Fruit fly (Drosophila melanogaster) whole organism, embryonic: ENCODE results near the gene CG6700.

ENCODE experiments used
- Bgb ChIP-seq: fragments of 200-800 bp; sonication (Bioruptor generic); IDR thresholded peaks from 2 replicates; pipeline ENCODE4 v1.3.6; 2022; ENCODE audit warnings: missing biosample characterization, missing genetic modification characterization; ENCODE audit not compliant: partially characterized antibody
- CG10147 ChIP-seq: fragments of 200-800 bp; sonication (Bioruptor generic); optimal IDR thresholded peaks from 2 replicates; lab custom pipeline; 2019; ENCODE audit warnings: missing biosample characterization, mild to moderate bottlenecking, missing genetic modification characterization, moderate library complexity
- CG10959 ChIP-seq: fragments of 200-800 bp; sonication (Bioruptor generic); IDR thresholded peaks from 2 replicates; pipeline ENCODE4 v1.3.6; 2022; ENCODE audit warnings: missing biosample characterization, missing genetic modification characterization
- CG10979 ChIP-seq: fragments of 200-800 bp; sonication (Bioruptor generic); optimal IDR thresholded peaks from 2 replicates; lab custom pipeline; 2018; ENCODE audit warnings: missing biosample characterization, mild to moderate bottlenecking, missing genetic modification characterization, moderate library complexity
- CG11085 ChIP-seq: fragments of 200-800 bp; sonication (Bioruptor generic); IDR thresholded peaks from 2 replicates; pipeline ENCODE4 v1.3.6; 2022; ENCODE audit warnings: missing biosample characterization, missing genetic modification characterization
- CG11456 ChIP-seq: fragments of 200-800 bp; sonication (Bioruptor generic); IDR thresholded peaks from 3 replicates; pipeline ENCODE4 v1.3.6; 2022; ENCODE audit warnings: missing biosample characterization, missing genetic modification characterization
- CG11504 ChIP-seq: fragments of 200-800 bp; sonication (Bioruptor generic); optimal IDR thresholded peaks from 3 replicates; lab custom pipeline; 2019; ENCODE audit warnings: missing biosample characterization, mild to moderate bottlenecking, missing genetic modification characterization, moderate library complexity
- CG11695 ChIP-seq: fragments of 200-800 bp; sonication (Bioruptor generic); IDR thresholded peaks from 3 replicates; pipeline ENCODE4 v1.3.6; 2022; ENCODE audit warnings: missing biosample characterization, missing genetic modification characterization
- CG11723 ChIP-seq: fragments of 200-800 bp; sonication (Bioruptor generic); optimal IDR thresholded peaks from 2 replicates; lab custom pipeline; 2017; ENCODE audit warnings: missing biosample characterization, mild to moderate bottlenecking, missing genetic modification characterization
- CG12299 ChIP-seq: fragments of 200-800 bp; sonication (Bioruptor generic); optimal IDR thresholded peaks from 2 replicates; lab custom pipeline; 2018; ENCODE audit warnings: missing biosample characterization, mild to moderate bottlenecking, missing genetic modification characterization
- CG13424 ChIP-seq: fragments of 200-800 bp; sonication (Bioruptor generic); optimal IDR thresholded peaks from 2 replicates; lab custom pipeline; 2019; ENCODE audit warnings: missing biosample characterization, mild to moderate bottlenecking, missing genetic modification characterization, moderate library complexity
- CG15479 ChIP-seq: fragments of 200-800 bp; sonication (Bioruptor generic); optimal IDR thresholded peaks from 3 replicates; lab custom pipeline; 2019; ENCODE audit warnings: missing biosample characterization, mild to moderate bottlenecking, missing genetic modification characterization, moderate library complexity
- CG15514 ChIP-seq: fragments of 200-800 bp; sonication (Bioruptor generic); optimal IDR thresholded peaks from 3 replicates; lab custom pipeline; 2017; ENCODE audit warnings: missing biosample characterization, missing genetic modification characterization, mild to moderate bottlenecking, moderate library complexity, missing genetic modification reagents
- CG1647 ChIP-seq: fragments of 200-800 bp; sonication (Bioruptor generic); optimal IDR thresholded peaks from 3 replicates; lab custom pipeline; 2016; ENCODE audit warnings: missing biosample characterization, missing genetic modification characterization
- CG17802 ChIP-seq: fragments of 200-800 bp; sonication (Bioruptor generic); optimal IDR thresholded peaks from 2 replicates; lab custom pipeline; 2018; ENCODE audit warnings: missing biosample characterization, mild to moderate bottlenecking, missing genetic modification characterization, moderate library complexity
- CG17912 ChIP-seq: fragments of 200-800 bp; sonication (Bioruptor generic); optimal IDR thresholded peaks from 2 replicates; lab custom pipeline; 2018; ENCODE audit warnings: missing biosample characterization, mild to moderate bottlenecking, missing genetic modification characterization
- CG1832 ChIP-seq: fragments of 200-800 bp; sonication (Bioruptor generic); optimal IDR thresholded peaks from 2 replicates; lab custom pipeline; 2017; ENCODE audit warnings: missing biosample characterization, mild to moderate bottlenecking, missing genetic modification characterization, inconsistent platforms
- CG2875 ChIP-seq: fragments of 200-800 bp; sonication (Bioruptor generic); optimal IDR thresholded peaks from 2 replicates; lab custom pipeline; 2017; ENCODE audit warnings: missing biosample characterization, mild to moderate bottlenecking, missing genetic modification characterization, missing genetic modification reagents
- CG31441 ChIP-seq: fragments of 200-800 bp; sonication (Bioruptor generic); IDR thresholded peaks from 2 replicates; pipeline ENCODE4 v1.3.6; 2022; ENCODE audit warnings: missing biosample characterization, missing genetic modification characterization
- CG32772 ChIP-seq: fragments of 200-800 bp; sonication (Bioruptor generic); IDR thresholded peaks from 2 replicates; pipeline ENCODE4 v1.3.6; 2022; ENCODE audit warnings: missing biosample characterization, missing genetic modification characterization
- CG3847 ChIP-seq: fragments of 200-800 bp; sonication (Bioruptor generic); IDR thresholded peaks from 2 replicates; pipeline ENCODE4 v1.3.6; 2022; ENCODE audit warnings: missing biosample characterization, missing genetic modification characterization
- CG3995 ChIP-seq: fragments of 200-800 bp; sonication (Bioruptor generic); optimal IDR thresholded peaks from 3 replicates; lab custom pipeline; 2016; ENCODE audit warnings: missing biosample characterization, missing genetic modification characterization
- CG4404 ChIP-seq: fragments of 200-800 bp; sonication (Bioruptor generic); IDR thresholded peaks from 2 replicates; pipeline ENCODE4 v1.3.6; 2022; ENCODE audit warnings: missing biosample characterization, missing genetic modification characterization
- CG6175 ChIP-seq: fragments of 200-800 bp; sonication (Bioruptor generic); IDR thresholded peaks from 3 replicates; pipeline ENCODE4 v1.3.6; 2022; ENCODE audit warnings: missing biosample characterization, missing genetic modification characterization
- CG7745 ChIP-seq: fragments of 200-800 bp; sonication (Bioruptor generic); optimal IDR thresholded peaks from 2 replicates; lab custom pipeline; 2018; ENCODE audit warnings: missing biosample characterization, mild to moderate bottlenecking, missing genetic modification characterization, moderate library complexity
- CG8290 ChIP-seq, 3 experiments: fragments of 200-800 bp; sonication (Bioruptor generic); optimal IDR thresholded peaks; 2 replicates each; lab custom pipeline; 2016 to 2019; ENCODE audit warnings: missing biosample characterization in 3 of 3, missing genetic modification characterization in 3 of 3, mild to moderate bottlenecking in 2 of 3, moderate library complexity in 1 of 3
- CG8924 ChIP-seq: fragments of 200-800 bp; optimal IDR thresholded peaks from 3 replicates; lab custom pipeline; 2019; ENCODE audit warnings: missing biosample characterization, mild to moderate bottlenecking, missing genetic modification characterization, moderate library complexity
- CG9437 ChIP-seq: fragments of 200-800 bp; sonication (Bioruptor generic); optimal IDR thresholded peaks from 2 replicates; lab custom pipeline; 2018; ENCODE audit warnings: missing biosample characterization, mild to moderate bottlenecking, missing genetic modification characterization
- CTCF ChIP-seq: fragments of 200-800 bp; sonication (Bioruptor generic); optimal IDR thresholded peaks from 2 replicates; lab custom pipeline; 2017; ENCODE audit warnings: missing biosample characterization, mild to moderate bottlenecking, missing genetic modification characterization, moderate library complexity
- CoRest ChIP-seq: fragments of 200-800 bp; sonication (Bioruptor generic); optimal IDR thresholded peaks from 3 replicates; lab custom pipeline; 2018; ENCODE audit warnings: missing biosample characterization, mild to moderate bottlenecking, missing genetic modification characterization, moderate library complexity
- MBD-R2 ChIP-seq: fragments of 200-800 bp; sonication (Bioruptor generic); IDR thresholded peaks from 2 replicates; pipeline ENCODE4 v1.3.6; 2022; ENCODE audit warnings: missing biosample characterization, missing genetic modification characterization
- Mes4 ChIP-seq: fragments of 200-800 bp; sonication (Bioruptor generic); optimal IDR thresholded peaks from 2 replicates; lab custom pipeline; 2016; ENCODE audit warnings: missing biosample characterization, missing genetic modification characterization
- Myb ChIP-seq: fragments of 200-800 bp; sonication (Bioruptor generic); optimal IDR thresholded peaks from 2 replicates; lab custom pipeline; 2016; ENCODE audit warnings: missing biosample characterization, missing genetic modification characterization
- Rx ChIP-seq: fragments of 200-800 bp; sonication (Bioruptor generic); IDR thresholded peaks from 2 replicates; pipeline ENCODE4 v1.3.6; 2022; ENCODE audit warnings: missing biosample characterization, missing genetic modification characterization
- Stat92E ChIP-seq, 3 experiments: fragments of >200 bp in 2 of 3; fragments of 200-800 bp in 1 of 3; sonication (Bioruptor generic) in 1 of 3; optimal IDR thresholded peaks; 2 replicates each; lab custom pipeline; 2017 to 2019; ENCODE audit warnings: missing biosample characterization in 3 of 3, missing genetic modification characterization in 3 of 3, mild to moderate bottlenecking in 1 of 3, moderate library complexity in 1 of 3
- bbx ChIP-seq: fragments of 200-800 bp; sonication (Bioruptor generic); IDR thresholded peaks from 2 replicates; pipeline ENCODE4 v1.3.6; 2022; ENCODE audit warnings: missing biosample characterization, missing genetic modification characterization; ENCODE audit not compliant: partially characterized antibody
- dpn ChIP-seq, 2 experiments: fragments of 200-800 bp; sonication (Bioruptor generic); optimal IDR thresholded peaks; 3 replicates each; lab custom pipeline; 2016; ENCODE audit warnings: missing biosample characterization in 2 of 2, missing genetic modification characterization in 2 of 2
- eve ChIP-seq, 2 experiments: fragments of >200 bp; optimal IDR thresholded peaks; 2 replicates each; lab custom pipeline; 2017; ENCODE audit warnings: missing biosample characterization in 2 of 2, missing genetic modification characterization in 2 of 2
- ken ChIP-seq: fragments of 200-800 bp; sonication (Bioruptor generic); IDR thresholded peaks from 3 replicates; pipeline ENCODE4 v1.3.6; 2022; ENCODE audit warnings: missing biosample characterization, missing genetic modification characterization
- maf-S ChIP-seq: fragments of 200-800 bp; sonication (Bioruptor generic); optimal IDR thresholded peaks from 2 replicates; lab custom pipeline; 2016; ENCODE audit warnings: missing biosample characterization, missing genetic modification characterization
- nmo ChIP-seq: fragments of 200-800 bp; sonication (Bioruptor generic); optimal IDR thresholded peaks from 2 replicates; lab custom pipeline; 2018; ENCODE audit warnings: missing biosample characterization, mild to moderate bottlenecking, missing genetic modification characterization, moderate library complexity
- onecut ChIP-seq: fragments of 200-800 bp; sonication (Bioruptor generic); IDR thresholded peaks from 2 replicates; pipeline ENCODE4 v1.3.6; 2022; ENCODE audit warnings: missing biosample characterization, missing genetic modification characterization
- otp ChIP-seq: fragments of 200-800 bp; sonication (Bioruptor generic); IDR thresholded peaks from 3 replicates; pipeline ENCODE4, ENCODE4 v1.3.6; 2022; ENCODE audit warnings: missing biosample characterization, missing genetic modification characterization
- peb ChIP-seq: fragments of 200-800 bp; sonication (Bioruptor generic); IDR thresholded peaks from 2 replicates; pipeline ENCODE4 v1.3.6; 2022; ENCODE audit warnings: missing biosample characterization, missing genetic modification characterization
- row ChIP-seq: fragments of 200-800 bp; sonication (Bioruptor generic); IDR thresholded peaks from 3 replicates; pipeline ENCODE4 v1.3.6; 2022; ENCODE audit warnings: missing biosample characterization, missing genetic modification characterization
- salm ChIP-seq: fragments of 200-800 bp; sonication (Bioruptor generic); optimal IDR thresholded peaks from 2 replicates; lab custom pipeline; 2018; ENCODE audit warnings: missing biosample characterization, mild to moderate bottlenecking, missing genetic modification characterization
- scrt ChIP-seq: fragments of 200-800 bp; sonication (Bioruptor generic); optimal IDR thresholded peaks from 2 replicates; lab custom pipeline; 2018; ENCODE audit warnings: missing biosample characterization, mild to moderate bottlenecking, missing genetic modification characterization, moderate library complexity
- stwl ChIP-seq: fragments of 200-800 bp; sonication (Bioruptor generic); optimal IDR thresholded peaks from 3 replicates; lab custom pipeline; 2018; ENCODE audit warnings: missing biosample characterization, mild to moderate bottlenecking, missing genetic modification characterization, moderate library complexity
- zen ChIP-seq: fragments of 200-800 bp; sonication (Bioruptor generic); optimal IDR thresholded peaks from 3 replicates; lab custom pipeline; 2018; ENCODE audit warnings: missing biosample characterization, mild to moderate bottlenecking, missing genetic modification characterization, moderate library complexity

CG6700 gene

DNA sequence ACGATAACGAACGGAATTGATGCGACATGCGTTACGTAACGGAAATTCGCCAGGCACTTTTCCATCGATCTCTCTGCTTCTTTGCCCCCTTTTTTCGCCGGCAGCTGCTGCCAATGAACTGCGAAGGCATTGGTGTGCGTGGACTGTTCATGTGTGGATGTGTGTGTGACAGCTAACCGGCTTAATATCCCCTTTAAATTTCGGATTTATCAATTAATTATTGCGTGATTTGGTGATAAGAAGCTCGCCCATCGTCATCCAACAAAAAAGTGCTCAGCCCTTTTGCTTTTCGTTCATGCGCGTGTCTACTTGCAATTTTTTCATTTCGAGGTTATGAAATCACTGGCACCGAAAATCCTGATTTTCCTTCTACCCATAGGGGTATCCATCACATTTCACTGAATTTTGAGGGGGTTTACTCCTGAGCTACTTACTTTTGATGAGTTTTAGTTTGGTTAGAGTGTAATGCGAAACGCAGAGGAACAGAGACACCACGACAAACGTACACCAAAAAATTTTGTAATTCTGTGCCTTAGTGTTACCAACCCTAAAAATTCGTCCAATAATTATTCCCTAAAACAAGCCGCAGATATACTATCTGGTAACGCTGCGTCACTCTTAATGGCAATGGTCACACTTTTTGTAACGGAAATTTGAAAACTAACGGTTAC is 8.1 kb upstream of the CG6700 start, which contains the start of gene porin (continued):
- TF ChIP-seq CG1647 (no peak), CG17802 (tag; lab: Kevin White, UChicago) (no peak), CG11695 (GFP tag; lab: Robert Waterston, UW) (0 out of 3 replicates have a peak, but pooled peaks have one; percentile 9), CG31441 (peak; percentile 33; the same call in 1 of the 2 replicates), CoRest (tag; lab: Kevin White, UChicago) (peak; percentile 66), maf-S (no peak), CG12299 (peak; percentile 10), CG32772 (GFP tag; lab: Robert Waterston, UW) (no peak), Rx (no peak), Mes4 (GFP tag; lab: Kevin White, UChicago) (no peak), CG10959 (GFP tag; lab: Robert Waterston, UW) (no peak), CG15514 (peak; percentile 81), CG11723 (no peak), nmo (peak; percentile 48), zen (peak; percentile 53), Stat92E (GFP tag; optimal IDR thresholded peaks at IDR 0.05; lab: Kevin White, UChicago) (peak in 1 of 3 experiments; percentile 69), CG6175 (GFP tag; lab: Robert Waterston, UW) (no peak), CG11456 (no peak), CG15479 (GFP tag; lab: Kevin White, UChicago) (peak; percentile 70), CG7745 (peak; percentile 21), scrt (GFP tag; lab: Kevin White, UChicago) (peak; percentile 5), salm (peak; percentile 27), onecut (peak; percentile 61; the same call in 1 of the 2 replicates), eve (GFP tag; optimal IDR thresholded peaks at IDR 0.05; lab: Kevin White, UChicago) (no peak), Bgb (GFP tag; lab: Robert Waterston, UW) (no peak), CG3847 (peak; percentile 70), otp (no peak), CG1832 (GFP tag; lab: Kevin White, UChicago) (no peak), dpn (GFP tag; optimal IDR thresholded peaks at IDR 0.05; lab: Kevin White, UChicago) (peak in 1 of 2 experiments; percentile 6), peb (GFP tag; lab: Robert Waterston, UW) (no peak), CG2875 (GFP tag; lab: Kevin White, UChicago) (peak; percentile 5), CG13424 (tag; lab: Kevin White, UChicago) (no peak), MBD-R2 (peak; percentile 17; the same call in 1 of the 2 replicates), CG10979 (tag; lab: Kevin White, UChicago) (peak; percentile 9), Myb (GFP tag; lab: Kevin White, UChicago) (peak; percentile 100), CG10147 (peak; percentile 6), CG9437 (GFP tag; lab: Kevin White, UChicago) (peak; percentile 83), stwl (tag; lab: Kevin White, UChicago) (peak; percentile 79), CG17912 (no peak), CG8924 (tag; lab: Kevin White, UChicago) (peak; percentile 31), ken (GFP tag; lab: Robert Waterston, UW) (no peak), CG3995 (GFP tag; lab: Kevin White, UChicago) (peak; percentile 65), CG8290 (GFP tag; optimal IDR thresholded peaks at IDR 0.05; lab: Kevin White, UChicago) (no peak), CG8290 (tag; optimal IDR thresholded peaks at IDR 0.05; lab: Kevin White, UChicago) (peak in 1 of 2 experiments; percentile 37), bbx (GFP tag; lab: Robert Waterston, UW) (peak; percentile 67), CG11504 (peak; percentile 38), CTCF (peak; percentile 9), CG11085 (GFP tag; lab: Robert Waterston, UW) (no peak), row (GFP tag; lab: Robert Waterston, UW) (no peak; the same call in 2 of the 3 replicates), CG4404 (GFP tag; lab: Robert Waterston, UW) (no peak)
